Fruit fly (Drosophila melanogaster) whole organism, embryonic: ENCODE measurements around the gene CG42869.

ENCODE experiments used
- ATbp ChIP-seq: fragments of 200-800 bp; sonication (Bioruptor generic); optimal IDR thresholded peaks from 2 replicates; lab custom pipeline; 2017; ENCODE audit warnings: missing biosample characterization, mild to moderate bottlenecking, missing genetic modification characterization, missing genetic modification reagents
- Atf6 ChIP-seq: fragments of 200-800 bp; sonication (Bioruptor generic); IDR thresholded peaks from 2 replicates; pipeline ENCODE4 v1.3.6; 2022; ENCODE audit warnings: missing biosample characterization, missing genetic modification characterization
- CG15269 ChIP-seq: fragments of 200-800 bp; sonication (Bioruptor generic); optimal IDR thresholded peaks from 2 replicates; lab custom pipeline; 2018; ENCODE audit warnings: missing biosample characterization, mild to moderate bottlenecking, missing genetic modification characterization, moderate library complexity
- CG1529 ChIP-seq: fragments of 200-800 bp; sonication (Bioruptor generic); optimal IDR thresholded peaks from 3 replicates; lab custom pipeline; 2018; ENCODE audit warnings: missing biosample characterization, missing genetic modification characterization
- CG15514 ChIP-seq: fragments of 200-800 bp; sonication (Bioruptor generic); optimal IDR thresholded peaks from 3 replicates; lab custom pipeline; 2017; ENCODE audit warnings: missing biosample characterization, missing genetic modification characterization, mild to moderate bottlenecking, moderate library complexity, missing genetic modification reagents
- CG15601 ChIP-seq: fragments of 200-800 bp; sonication (Bioruptor generic); optimal IDR thresholded peaks from 3 replicates; lab custom pipeline; 2019; ENCODE audit warnings: missing biosample characterization, mild to moderate bottlenecking, missing genetic modification characterization, moderate library complexity
- CG17612 ChIP-seq: fragments of 200-800 bp; sonication (Bioruptor generic); IDR thresholded peaks from 2 replicates; pipeline ENCODE4 v1.3.6; 2022; ENCODE audit warnings: missing biosample characterization, missing genetic modification characterization
- CG2202 ChIP-seq: fragments of 200-800 bp; sonication (Bioruptor generic); optimal IDR thresholded peaks from 2 replicates; lab custom pipeline; 2018; ENCODE audit warnings: missing biosample characterization, mild to moderate bottlenecking, missing genetic modification characterization
- CG42726 ChIP-seq: fragments of 200-800 bp; sonication (Bioruptor generic); IDR thresholded peaks from 2 replicates; pipeline ENCODE4 v1.3.6; 2022; ENCODE audit warnings: missing biosample characterization, missing genetic modification characterization; ENCODE audit not compliant: partially characterized antibody
- CG4360 ChIP-seq: fragments of 200-800 bp; sonication (Bioruptor generic); IDR thresholded peaks from 2 replicates; pipeline ENCODE4 v1.3.6; 2022; ENCODE audit warnings: missing biosample characterization, missing genetic modification characterization
- CG6689 ChIP-seq: fragments of 200-800 bp; sonication (Bioruptor generic); IDR thresholded peaks from 2 replicates; pipeline ENCODE4 v1.3.6; 2022; ENCODE audit warnings: missing biosample characterization, missing genetic modification characterization
- CG6791 ChIP-seq: fragments of 200-800 bp; sonication (Bioruptor generic); IDR thresholded peaks from 3 replicates; pipeline ENCODE4 v1.3.6; 2022; ENCODE audit warnings: missing biosample characterization, missing genetic modification characterization; ENCODE audit not compliant: partially characterized antibody
- CG7928 ChIP-seq: fragments of 200-800 bp; sonication (Bioruptor generic); optimal IDR thresholded peaks from 2 replicates; lab custom pipeline; 2017; ENCODE audit warnings: missing biosample characterization, mild to moderate bottlenecking, missing genetic modification characterization
- CG9727 ChIP-seq: fragments of 200-800 bp; sonication (Bioruptor generic); optimal IDR thresholded peaks from 3 replicates; lab custom pipeline; 2017; ENCODE audit warnings: missing biosample characterization, mild to moderate bottlenecking, missing genetic modification characterization
- CG9797 ChIP-seq: fragments of 200-800 bp; sonication (Bioruptor generic); optimal IDR thresholded peaks from 3 replicates; lab custom pipeline; 2018; ENCODE audit warnings: missing biosample characterization, mild to moderate bottlenecking, missing genetic modification characterization
- CG9817 ChIP-seq: fragments of 200-800 bp; sonication (Bioruptor generic); optimal IDR thresholded peaks from 2 replicates; lab custom pipeline; 2018; ENCODE audit warnings: missing biosample characterization, mild to moderate bottlenecking, missing genetic modification characterization, moderate library complexity
- D19B ChIP-seq: fragments of 200-800 bp; sonication (Bioruptor generic); optimal IDR thresholded peaks from 2 replicates; lab custom pipeline; 2017; ENCODE audit warnings: missing biosample characterization, mild to moderate bottlenecking, missing genetic modification characterization
- HHEX ChIP-seq: fragments of 200-800 bp; sonication (Bioruptor generic); optimal IDR thresholded peaks from 3 replicates; lab custom pipeline; 2017; ENCODE audit warnings: missing biosample characterization, mild to moderate bottlenecking, missing genetic modification characterization, missing genetic modification reagents
- Hmr ChIP-seq: fragments of 200-800 bp; sonication (Bioruptor generic); optimal IDR thresholded peaks from 3 replicates; lab custom pipeline; 2017; ENCODE audit warnings: mild to moderate bottlenecking, missing biosample characterization, missing genetic modification reagents, missing genetic modification characterization
- Mad ChIP-seq: fragments of 200-800 bp; sonication (Bioruptor generic); optimal IDR thresholded peaks from 2 replicates; lab custom pipeline; 2016; ENCODE audit warnings: missing biosample characterization, missing genetic modification characterization
- Meics ChIP-seq: fragments of 200-800 bp; sonication (Bioruptor generic); optimal IDR thresholded peaks from 2 replicates; lab custom pipeline; 2017; ENCODE audit warnings: missing biosample characterization, mild to moderate bottlenecking, missing genetic modification characterization
- NK7.1 ChIP-seq: fragments of 200-800 bp; sonication (Bioruptor generic); optimal IDR thresholded peaks from 3 replicates; lab custom pipeline; 2016; ENCODE audit warnings: missing biosample characterization, missing genetic modification characterization
- Nf-YA ChIP-seq: fragments of 200-800 bp; sonication (Bioruptor generic); IDR thresholded peaks from 2 replicates; pipeline ENCODE4 v1.3.6; 2022; ENCODE audit warnings: missing biosample characterization, missing genetic modification characterization
- Nf-YB ChIP-seq: fragments of 200-800 bp; sonication (Bioruptor generic); optimal IDR thresholded peaks from 3 replicates; lab custom pipeline; 2019; ENCODE audit warnings: missing biosample characterization, mild to moderate bottlenecking, missing genetic modification characterization, moderate library complexity
- Oli ChIP-seq: fragments of 200-800 bp; sonication (Bioruptor generic); optimal IDR thresholded peaks from 2 replicates; lab custom pipeline; 2018; ENCODE audit warnings: missing biosample characterization, mild to moderate bottlenecking, missing genetic modification characterization, moderate library complexity
- Sin3A ChIP-seq: fragments of >200 bp; optimal IDR thresholded peaks from 2 replicates; lab custom pipeline; 2018
- Six4 ChIP-seq: fragments of 200-800 bp; sonication (Bioruptor generic); optimal IDR thresholded peaks from 2 replicates; lab custom pipeline; 2016; ENCODE audit warnings: missing biosample characterization, missing genetic modification characterization
- az2 ChIP-seq: fragments of 200-800 bp; sonication (Bioruptor generic); optimal IDR thresholded peaks from 3 replicates; lab custom pipeline; 2016; ENCODE audit warnings: missing biosample characterization, missing genetic modification characterization
- bigmax ChIP-seq: fragments of 200-800 bp; sonication (Bioruptor generic); optimal IDR thresholded peaks from 2 replicates; lab custom pipeline; 2018; ENCODE audit warnings: missing biosample characterization, mild to moderate bottlenecking, missing genetic modification characterization
- bsh ChIP-seq, 2 experiments: fragments of 200-800 bp; sonication (Bioruptor generic); optimal IDR thresholded peaks; 2 replicates each; lab custom pipeline; 2017 to 2018; ENCODE audit warnings: mild to moderate bottlenecking in 2 of 2, missing biosample characterization in 2 of 2, missing genetic modification characterization in 2 of 2, moderate library complexity in 1 of 2
- cad ChIP-seq: fragments of >200 bp; optimal IDR thresholded peaks from 2 replicates; lab custom pipeline; 2017; ENCODE audit warnings: missing biosample characterization, missing genetic modification characterization
- chif ChIP-seq, 2 experiments: fragments of 200-800 bp; sonication (Bioruptor generic); optimal IDR thresholded peaks; 3 replicates each; lab custom pipeline; 2016; ENCODE audit warnings: missing biosample characterization in 2 of 2, missing genetic modification characterization in 2 of 2
- chinmo ChIP-seq: fragments of 200-800 bp; sonication (Bioruptor generic); IDR thresholded peaks from 4 replicates; pipeline ENCODE4 v1.3.6; 2022; ENCODE audit warnings: missing biosample characterization, missing genetic modification characterization; ENCODE audit not compliant: partially characterized antibody
- crc ChIP-seq: fragments of 200-800 bp; sonication (Bioruptor generic); optimal IDR thresholded peaks from 2 replicates; lab custom pipeline; 2016; ENCODE audit warnings: missing biosample characterization, missing genetic modification characterization
- ewg ChIP-seq: fragments of 200-800 bp; sonication (Bioruptor generic); optimal IDR thresholded peaks from 3 replicates; lab custom pipeline; 2017; ENCODE audit warnings: mild to moderate bottlenecking, missing biosample characterization, missing genetic modification reagents, missing genetic modification characterization
- grau ChIP-seq: fragments of 200-800 bp; optimal IDR thresholded peaks from 3 replicates; lab custom pipeline; 2019; ENCODE audit warnings: missing biosample characterization, mild to moderate bottlenecking, missing genetic modification characterization, moderate library complexity
- grn ChIP-seq: fragments of 200-800 bp; sonication (Bioruptor generic); optimal IDR thresholded peaks from 3 replicates; lab custom pipeline; 2017; ENCODE audit warnings: missing biosample characterization, missing genetic modification characterization
- h ChIP-seq: fragments of >200 bp; optimal IDR thresholded peaks from 2 replicates; lab custom pipeline; 2017
- kay ChIP-seq: fragments of 200-800 bp; sonication (Bioruptor generic); optimal IDR thresholded peaks from 2 replicates; lab custom pipeline; 2016; ENCODE audit warnings: missing biosample characterization, missing genetic modification characterization
- prd ChIP-seq, 3 experiments: fragments of >200 bp in 2 of 3; fragments of 200-800 bp in 1 of 3; sonication (Bioruptor generic) in 1 of 3; optimal IDR thresholded peaks in 2 of 3; IDR thresholded peaks in 1 of 3; 2 replicates in 2 of 3; 3 replicates in 1 of 3; pipeline versions ENCODE4 v1.3.6 to Lab custom; 2017 to 2022; ENCODE audit warnings: missing biosample characterization in 1 of 3, missing genetic modification characterization in 1 of 3
- schlank ChIP-seq: fragments of 200-800 bp; sonication (Bioruptor generic); optimal IDR thresholded peaks from 2 replicates; lab custom pipeline; 2018; ENCODE audit warnings: missing biosample characterization, mild to moderate bottlenecking, missing genetic modification characterization
- sens-2 ChIP-seq: fragments of 200-800 bp; sonication (Bioruptor generic); IDR thresholded peaks from 2 replicates; pipeline ENCODE4 v1.3.6; 2022; ENCODE audit warnings: missing biosample characterization, missing genetic modification characterization
- slbo ChIP-seq: fragments of 200-800 bp; sonication (Bioruptor generic); IDR thresholded peaks from 2 replicates; pipeline ENCODE4 v1.3.6; 2022; ENCODE audit warnings: missing biosample characterization, missing genetic modification characterization
- so ChIP-seq: fragments of 200-800 bp; sonication (Bioruptor generic); IDR thresholded peaks from 3 replicates; pipeline ENCODE4 v1.3.6; 2022; ENCODE audit warnings: missing biosample characterization, missing genetic modification characterization
- sug ChIP-seq: fragments of 200-800 bp; optimal IDR thresholded peaks from 2 replicates; lab custom pipeline; 2019; ENCODE audit warnings: missing biosample characterization, mild to moderate bottlenecking, missing genetic modification characterization, moderate library complexity
- usp ChIP-seq: fragments of >200 bp; optimal IDR thresholded peaks from 2 replicates; lab custom pipeline; 2017; ENCODE audit warnings: missing biosample characterization, missing genetic modification characterization
- vfl ChIP-seq: fragments of 200-800 bp; sonication (Bioruptor generic); optimal IDR thresholded peaks from 2 replicates; lab custom pipeline; 2016; ENCODE audit warnings: missing biosample characterization, missing genetic modification characterization
- vvl ChIP-seq: fragments of 200-800 bp; sonication (Bioruptor generic); IDR thresholded peaks from 2 replicates; pipeline ENCODE4 v1.3.6; 2022; ENCODE audit warnings: missing biosample characterization, missing genetic modification characterization
- wek ChIP-seq: fragments of 200-800 bp; sonication (Bioruptor generic); optimal IDR thresholded peaks from 3 replicates; lab custom pipeline; 2018; ENCODE audit warnings: missing biosample characterization, mild to moderate bottlenecking, missing genetic modification characterization, moderate library complexity
- wor ChIP-seq: fragments of 200-800 bp; sonication (Bioruptor generic); IDR thresholded peaks from 2 replicates; pipeline ENCODE4 v1.3.6; 2022; ENCODE audit warnings: missing biosample characterization, missing genetic modification characterization
- zf30C ChIP-seq: fragments of 200-800 bp; sonication (Bioruptor generic); optimal IDR thresholded peaks from 3 replicates; lab custom pipeline; 2018; ENCODE audit warnings: missing biosample characterization, mild to moderate bottlenecking, missing genetic modification characterization

Gene CG42869

dm6 chr3R:21719934-21720431 is 16.7 kb downstream of the CG42869 start (continued):
- TF ChIP-seq CG2202 (tag; lab: Kevin White, UChicago) (no peak), CG15514 (GFP tag; lab: Kevin White, UChicago) (peak; percentile 19), Nf-YA (no peak), wek (no peak), CG17612 (GFP tag; lab: Robert Waterston, UW) (no peak), Oli (tag; lab: Kevin White, UChicago) (peak; percentile 55), grn (GFP tag; lab: Kevin White, UChicago) (no peak), crc (GFP tag; lab: Kevin White, UChicago) (no peak), NK7.1 (peak; percentile 33), Sin3A (lab: Kevin White, UChicago) (no peak), bigmax (GFP tag; lab: Kevin White, UChicago) (no peak), prd (optimal IDR thresholded peaks at IDR 0.05; lab: Kevin White, UChicago) (no peak), prd (GFP tag; IDR thresholded peaks at IDR 0.05; lab: Robert Waterston, UW) (0 out of 3 replicates have a peak, but pooled peaks have one; percentile 11), vfl (GFP tag; lab: Kevin White, UChicago) (no peak), schlank (tag; lab: Kevin White, UChicago) (no peak), grau (tag; lab: Kevin White, UChicago) (peak; percentile 53), HHEX (GFP tag; lab: Kevin White, UChicago) (no peak), chif (GFP tag; optimal IDR thresholded peaks at IDR 0.05; lab: Kevin White, UChicago) (no peak), D19B (GFP tag; lab: Kevin White, UChicago) (peak; percentile 1), az2 (GFP tag; lab: Kevin White, UChicago) (peak; percentile 10), sens-2 (GFP tag; lab: Robert Waterston, UW) (no peak), CG42726 (no peak), CG9817 (tag; lab: Kevin White, UChicago) (peak; percentile 29), CG6689 (GFP tag; lab: Robert Waterston, UW) (peak; percentile 43), CG7928 (GFP tag; lab: Kevin White, UChicago) (no peak), zf30C (GFP tag; lab: Kevin White, UChicago) (no peak), CG9797 (GFP tag; lab: Kevin White, UChicago) (no peak), Atf6 (GFP tag; lab: Robert Waterston, UW) (no peak), CG9727 (peak; percentile 24), cad (GFP tag; lab: Kevin White, UChicago) (no peak), CG6791 (GFP tag; lab: Robert Waterston, UW) (no peak), vvl (GFP tag; lab: Robert Waterston, UW) (no peak), ewg (GFP tag; lab: Kevin White, UChicago) (no peak), CG1529 (GFP tag; lab: Kevin White, UChicago) (peak; percentile 9), Hmr (GFP tag; lab: Kevin White, UChicago) (peak; percentile 37), wor (GFP tag; lab: Robert Waterston, UW) (0 out of 2 replicates have a peak, but pooled peaks have one; percentile 39), CG4360 (GFP tag; lab: Robert Waterston, UW) (no peak; the same call in 1 of the 2 replicates), bsh (GFP tag; optimal IDR thresholded peaks at IDR 0.05; lab: Kevin White, UChicago) (peak; percentile 42 to 69), ATbp (GFP tag; lab: Kevin White, UChicago) (peak; percentile 44), CG15601 (tag; lab: Kevin White, UChicago) (no peak), kay (GFP tag; lab: Kevin White, UChicago) (no peak), CG15269 (tag; lab: Kevin White, UChicago) (peak; percentile 62), chinmo (GFP tag; lab: Robert Waterston, UW) (peak; percentile 83; the same call in 3 of the 4 replicates), slbo (GFP tag; lab: Robert Waterston, UW) (no peak; the same call in 1 of the 2 replicates), so (GFP tag; lab: Robert Waterston, UW) (no peak), h (lab: Kevin White, UChicago) (no peak), Six4 (GFP tag; lab: Kevin White, UChicago) (no peak), sug (tag; lab: Kevin White, UChicago) (no peak), Meics (GFP tag; lab: Kevin White, UChicago) (peak; percentile 68), Mad (GFP tag; lab: Kevin White, UChicago) (no peak), Nf-YB (GFP tag; lab: Kevin White, UChicago) (peak; percentile 28), usp (GFP tag; lab: Kevin White, UChicago) (no peak)
